Fruit fly (Drosophila melanogaster): ENCODE measurements around the gene CG12516.

CG12516 gene

DNA sequence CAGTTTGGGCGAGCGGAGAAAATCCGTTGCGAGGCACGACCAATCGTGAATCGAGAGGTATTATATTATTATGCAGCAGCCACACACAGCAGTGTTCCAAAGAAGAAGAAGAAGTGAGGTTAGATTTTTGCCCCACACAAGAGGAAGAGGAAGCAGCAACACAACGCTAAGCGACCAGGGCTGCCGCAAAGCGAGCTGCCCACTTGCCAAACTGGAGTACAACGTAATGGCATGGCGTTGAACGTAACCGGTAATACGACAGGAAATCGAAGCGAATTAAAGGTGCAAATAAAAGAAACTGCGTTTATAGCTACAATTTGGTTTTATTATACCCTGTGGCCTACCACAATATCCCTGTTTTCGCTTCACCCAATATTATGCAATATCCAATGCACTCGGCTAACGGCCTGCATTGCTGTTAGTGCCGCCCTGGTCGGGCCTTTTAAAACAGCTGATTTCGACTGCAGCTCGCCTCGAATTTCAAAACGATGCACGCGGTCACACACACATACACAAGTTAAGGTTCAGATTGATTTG, 31.1 kb upstream of the CG12516 start:
- peak; percentile 11 for TF ChIP-seq gl (tag; optimal IDR thresholded peaks at IDR 0.05)
- TF ChIP-seq Pif1B (GFP tag; optimal IDR thresholded peaks at IDR 0.05) = peak; percentile 57
- TF ChIP-seq Pif1A (GFP tag; optimal IDR thresholded peaks at IDR 0.05) = peak; percentile 52
- TF ChIP-seq EcR (GFP tag; optimal IDR thresholded peaks at IDR 0.05) = peak; percentile 18
- TF ChIP-seq Ets98B (GFP tag; IDR thresholded peaks at IDR 0.05) = no peak
- TF ChIP-seq CG15710 (tag; optimal IDR thresholded peaks at IDR 0.05) = peak; percentile 74
- TF ChIP-seq CG12605 (GFP tag; IDR thresholded peaks at IDR 0.05) = no peak
- peak; percentile 29; the same call in 1 of the 2 replicates for TF ChIP-seq rn (GFP tag; IDR thresholded peaks at IDR 0.05)
- TF ChIP-seq CG4496 (GFP tag; IDR thresholded peaks at IDR 0.05) = peak; percentile 83
- peak; percentile 53 for TF ChIP-seq CG9948 (tag; optimal IDR thresholded peaks at IDR 0.05)
- peak; percentile 79 for TF ChIP-seq CG32121 (GFP tag; IDR thresholded peaks at IDR 0.05)
- TF ChIP-seq CG17806 (tag; optimal IDR thresholded peaks at IDR 0.05) = peak; percentile 50
- peak; percentile 5 for TF ChIP-seq CG13204 (GFP tag; optimal IDR thresholded peaks at IDR 0.05)
- no peak for TF ChIP-seq D1 (tag; optimal IDR thresholded peaks at IDR 0.05)
- TF ChIP-seq CG34367 (tag; optimal IDR thresholded peaks at IDR 0.05) = peak; percentile 50
- peak; percentile 78 for TF ChIP-seq fd96Ca (GFP tag; IDR thresholded peaks at IDR 0.05)
- peak; percentile 63 for TF ChIP-seq CG8301 (tag; optimal IDR thresholded peaks at IDR 0.05)
- TF ChIP-seq CG14655 (GFP tag; optimal IDR thresholded peaks at IDR 0.05) = peak; percentile 68
- peak; percentile 67 for TF ChIP-seq CG8159 (tag; optimal IDR thresholded peaks at IDR 0.05)
- peak; percentile 43; the same call in 1 of the 2 replicates for TF ChIP-seq CG10348 (GFP tag; IDR thresholded peaks at IDR 0.05)
- TF ChIP-seq Snoo (tag; optimal IDR thresholded peaks at IDR 0.05) = peak; percentile 71

DNA sequence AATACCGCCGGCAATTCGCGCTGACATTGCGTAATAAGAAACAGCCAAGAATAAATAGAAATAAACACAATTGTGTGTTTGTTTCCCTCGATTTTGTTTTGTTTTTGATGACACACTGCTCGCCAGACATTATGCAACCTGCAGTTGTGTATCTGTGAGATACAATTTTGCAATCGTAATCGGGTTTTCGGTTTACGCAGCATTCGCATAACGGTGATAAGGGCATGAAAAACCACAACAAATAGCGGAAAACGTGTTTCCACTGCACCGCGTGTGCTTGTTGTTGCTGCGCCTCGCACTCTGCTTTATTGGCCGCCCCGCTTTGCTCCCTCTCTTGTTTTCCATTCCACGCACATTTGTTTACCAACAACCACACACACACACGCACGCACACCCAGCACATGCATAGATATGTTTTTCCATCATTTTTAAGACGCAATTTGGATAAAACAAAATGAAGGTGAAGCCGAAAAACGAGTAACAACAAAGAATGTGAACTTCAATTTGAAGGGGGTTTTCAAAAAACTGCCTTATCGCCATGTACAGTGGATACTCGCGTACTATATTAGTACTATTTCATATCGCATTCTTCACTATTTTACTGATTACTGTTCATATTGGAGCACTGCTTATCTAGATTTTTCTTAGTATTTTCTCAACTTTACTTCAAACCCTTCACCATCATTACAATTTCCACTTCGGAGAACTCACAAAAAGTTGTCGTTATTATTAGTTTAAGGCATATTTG, 28.4 kb upstream of the CG12516 start:
- no peak for TF ChIP-seq rn (GFP tag; IDR thresholded peaks at IDR 0.05)
- no peak for TF ChIP-seq gl (tag; optimal IDR thresholded peaks at IDR 0.05)
- no peak for TF ChIP-seq Snoo (tag; optimal IDR thresholded peaks at IDR 0.05)
- no peak for TF ChIP-seq EcR (GFP tag; optimal IDR thresholded peaks at IDR 0.05)
- no peak for TF ChIP-seq CG9948 (tag; optimal IDR thresholded peaks at IDR 0.05)

DNA sequence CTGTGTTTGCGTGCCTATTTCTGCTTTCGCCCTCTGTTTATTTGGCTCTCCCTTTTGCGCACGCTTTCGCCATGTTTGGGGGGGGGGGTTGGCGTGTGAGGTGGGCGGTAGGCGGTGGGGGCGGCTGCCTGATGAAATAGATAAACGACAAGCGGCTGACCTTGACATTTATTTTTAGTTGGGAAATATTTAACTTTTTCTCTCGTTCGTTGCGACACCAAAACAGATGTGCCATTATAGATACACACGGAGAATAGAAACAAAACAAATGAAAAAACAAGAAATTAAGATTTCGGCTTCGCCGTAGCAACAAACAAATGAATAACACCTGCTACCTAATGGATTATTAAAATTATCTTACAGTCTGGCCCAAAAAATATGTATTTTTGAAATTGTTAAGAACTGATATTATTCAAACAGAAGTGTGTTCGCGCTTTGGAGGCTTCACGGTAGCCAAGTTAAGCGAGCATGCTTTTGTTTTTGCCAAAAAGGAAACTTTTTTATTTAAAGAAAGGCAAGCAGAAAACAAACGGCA, 27.8 kb upstream of the CG12516 start:
- TF ChIP-seq D1 (tag; optimal IDR thresholded peaks at IDR 0.05) = no peak
- TF ChIP-seq Ets98B (GFP tag; IDR thresholded peaks at IDR 0.05) = peak; percentile 65
- no peak for TF ChIP-seq CG13204 (GFP tag; optimal IDR thresholded peaks at IDR 0.05)
- no peak for TF ChIP-seq CG34367 (tag; optimal IDR thresholded peaks at IDR 0.05)
- peak; percentile 56; the same call in 1 of the 3 replicates for TF ChIP-seq fd96Ca (GFP tag; IDR thresholded peaks at IDR 0.05)
- no peak for TF ChIP-seq Pif1B (GFP tag; optimal IDR thresholded peaks at IDR 0.05)
- no peak for TF ChIP-seq CG17806 (tag; optimal IDR thresholded peaks at IDR 0.05)
- peak; percentile 12; the same call in 1 of the 2 replicates for TF ChIP-seq CG12605 (GFP tag; IDR thresholded peaks at IDR 0.05)
- TF ChIP-seq CG14655 (GFP tag; optimal IDR thresholded peaks at IDR 0.05) = peak; percentile 55
- no peak for TF ChIP-seq CG10348 (GFP tag; IDR thresholded peaks at IDR 0.05)
- TF ChIP-seq CG8159 (tag; optimal IDR thresholded peaks at IDR 0.05) = no peak
- no peak for TF ChIP-seq CG9948 (tag; optimal IDR thresholded peaks at IDR 0.05)
- TF ChIP-seq CG32121 (GFP tag; IDR thresholded peaks at IDR 0.05) = peak; percentile 74
- TF ChIP-seq CG15710 (tag; optimal IDR thresholded peaks at IDR 0.05) = no peak
- TF ChIP-seq Pif1A (GFP tag; optimal IDR thresholded peaks at IDR 0.05) = no peak
- TF ChIP-seq CG4496 (GFP tag; IDR thresholded peaks at IDR 0.05) = peak; percentile 58; the same call in 2 of the 3 replicates
- TF ChIP-seq CG8301 (tag; optimal IDR thresholded peaks at IDR 0.05) = peak; percentile 8

DNA sequence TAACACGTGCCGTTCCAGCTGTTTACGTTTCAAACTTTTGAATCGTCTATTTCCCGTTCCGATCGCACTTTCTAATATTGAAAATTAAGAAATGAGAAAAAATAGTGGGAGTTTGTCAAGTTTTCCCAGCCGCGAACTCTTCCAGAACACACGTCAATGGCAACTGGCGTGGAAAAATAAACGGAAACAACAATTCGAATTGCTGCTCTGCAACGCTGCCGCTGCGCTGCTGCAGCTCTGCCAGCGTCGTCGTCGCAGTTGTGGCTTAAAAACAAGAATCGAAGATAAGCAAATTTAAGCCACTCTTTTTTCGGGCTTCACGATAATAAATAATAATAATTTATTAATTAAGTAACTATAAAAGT, 26.7 kb upstream of the CG12516 start:
- TF ChIP-seq EcR (GFP tag; optimal IDR thresholded peaks at IDR 0.05) = no peak
- TF ChIP-seq CG13204 (GFP tag; optimal IDR thresholded peaks at IDR 0.05) = no peak
- TF ChIP-seq CG34367 (tag; optimal IDR thresholded peaks at IDR 0.05) = no peak
- no peak for TF ChIP-seq CG10348 (GFP tag; IDR thresholded peaks at IDR 0.05)
- TF ChIP-seq CG17806 (tag; optimal IDR thresholded peaks at IDR 0.05) = no peak
- no peak for TF ChIP-seq fd96Ca (GFP tag; IDR thresholded peaks at IDR 0.05)
- TF ChIP-seq CG9948 (tag; optimal IDR thresholded peaks at IDR 0.05) = no peak
- no peak for TF ChIP-seq CG8301 (tag; optimal IDR thresholded peaks at IDR 0.05)
- TF ChIP-seq CG4496 (GFP tag; IDR thresholded peaks at IDR 0.05) = no peak
- TF ChIP-seq rn (GFP tag; IDR thresholded peaks at IDR 0.05) = no peak
- TF ChIP-seq CG14655 (GFP tag; optimal IDR thresholded peaks at IDR 0.05) = no peak

DNA sequence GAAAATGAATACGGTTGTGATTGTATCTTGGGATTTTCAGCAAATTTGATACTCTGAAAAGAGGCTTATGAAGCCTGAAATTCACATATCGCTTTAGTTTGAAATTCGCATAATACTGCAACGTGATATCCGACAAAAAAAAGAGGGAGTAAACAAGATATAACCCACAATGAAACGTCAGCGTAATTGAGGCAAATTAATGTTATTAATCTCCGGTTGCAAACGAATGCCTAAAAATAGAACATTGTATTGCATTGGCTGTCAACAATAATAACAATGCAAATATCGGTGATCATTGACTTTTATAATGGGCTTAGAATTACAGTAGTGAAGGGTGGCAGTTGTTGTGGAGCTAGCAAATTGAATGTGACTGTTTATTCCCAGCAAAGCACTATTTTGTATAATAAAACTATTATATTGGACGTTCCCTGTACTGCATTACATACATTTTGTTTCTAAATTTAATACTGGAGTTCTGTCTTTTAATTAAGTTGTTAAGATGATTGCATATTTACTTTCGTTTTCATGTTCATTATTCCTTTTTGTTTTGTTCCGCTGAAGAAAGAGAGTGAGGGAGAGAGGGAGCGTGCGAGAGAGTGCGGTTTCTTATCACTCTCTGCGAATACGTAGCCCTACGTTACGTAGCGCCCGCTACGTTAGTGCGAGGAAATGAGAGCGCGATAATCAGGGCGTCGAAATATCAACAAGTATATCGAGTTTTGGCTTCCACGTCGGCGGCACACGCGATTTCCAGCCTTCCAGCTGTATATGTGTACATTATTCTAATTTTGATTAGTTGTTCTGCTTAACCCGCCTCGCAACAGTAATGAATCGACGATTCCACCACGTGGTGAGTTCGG, 26.1 kb upstream of the CG12516 start:
- TF ChIP-seq CG8159 (tag; optimal IDR thresholded peaks at IDR 0.05) (no peak), CG14655 (GFP tag; optimal IDR thresholded peaks at IDR 0.05) (peak; percentile 19), Pif1B (GFP tag; optimal IDR thresholded peaks at IDR 0.05) (peak; percentile 26), CG17806 (tag; optimal IDR thresholded peaks at IDR 0.05) (no peak), EcR (GFP tag; optimal IDR thresholded peaks at IDR 0.05) (no peak), Ets98B (GFP tag; IDR thresholded peaks at IDR 0.05) (no peak), D1 (tag; optimal IDR thresholded peaks at IDR 0.05) (peak; percentile 7), CG32121 (GFP tag; IDR thresholded peaks at IDR 0.05) (no peak), Snoo (tag; optimal IDR thresholded peaks at IDR 0.05) (peak; percentile 13), CG15710 (tag; optimal IDR thresholded peaks at IDR 0.05) (no peak), rn (GFP tag; IDR thresholded peaks at IDR 0.05) (no peak), fd96Ca (GFP tag; IDR thresholded peaks at IDR 0.05) (no peak), CG34367 (tag; optimal IDR thresholded peaks at IDR 0.05) (no peak), Pif1A (GFP tag; optimal IDR thresholded peaks at IDR 0.05) (no peak), CG8301 (tag; optimal IDR thresholded peaks at IDR 0.05) (no peak), CG9948 (tag; optimal IDR thresholded peaks at IDR 0.05) (no peak), gl (tag; optimal IDR thresholded peaks at IDR 0.05) (peak; percentile 1), CG10348 (GFP tag; IDR thresholded peaks at IDR 0.05) (no peak), CG4496 (GFP tag; IDR thresholded peaks at IDR 0.05) (peak; percentile 11; the same call in 1 of the 3 replicates), CG13204 (GFP tag; optimal IDR thresholded peaks at IDR 0.05) (no peak), CG12605 (GFP tag; IDR thresholded peaks at IDR 0.05) (no peak; the same call in 1 of the 2 replicates)

Data from whole organism, pupa.